Worm (Caenorhabditis elegans) whole organism, late embryonic: ENCODE data around the gene T15B7.14.

ENCODE experiments used
- C38D4.7 ChIP-seq: fragments of 200-800 bp; sonication (Bioruptor generic); optimal IDR thresholded peaks from 2 replicates; lab custom pipeline; 2018; ENCODE audit warnings: mild to moderate bottlenecking, missing genetic modification characterization, moderate library complexity, missing compliant biosample characterization
- F13H6.1 ChIP-seq: sonication (generic microtip); optimal IDR thresholded peaks from 2 replicates; lab custom pipeline; 2016; ENCODE audit warnings: missing genetic modification characterization, missing compliant biosample characterization
- K02D7.2 ChIP-seq: sonication (generic microtip); optimal IDR thresholded peaks from 2 replicates; lab custom pipeline; 2017; ENCODE audit warnings: mild to moderate bottlenecking, missing genetic modification characterization, missing compliant biosample characterization
- Y22D7AL.16 ChIP-seq: sonication (generic microtip); optimal IDR thresholded peaks from 2 replicates; lab custom pipeline; 2016; ENCODE audit warnings: missing genetic modification characterization, missing compliant biosample characterization
- ama-1 ChIP-seq: fragments of 150-350 bp; optimal IDR thresholded peaks from 2 replicates; lab custom pipeline; 2014
- ceh-9 ChIP-seq: sonication (generic microtip); optimal IDR thresholded peaks from 2 replicates; lab custom pipeline; 2016; ENCODE audit warnings: mild to moderate bottlenecking, missing genetic modification characterization, inconsistent platforms, missing compliant biosample characterization
- elt-2 ChIP-seq: sonication (generic microtip); optimal IDR thresholded peaks from 2 replicates; lab custom pipeline; 2016; ENCODE audit warnings: missing genetic modification reagents, missing genetic modification characterization, missing compliant biosample characterization
- hlh-15 ChIP-seq: sonication (generic microtip); optimal IDR thresholded peaks from 2 replicates; lab custom pipeline; 2016; ENCODE audit warnings: missing genetic modification characterization, missing compliant biosample characterization
- hlh-30 ChIP-seq: sonication (generic microtip); optimal IDR thresholded peaks from 2 replicates; lab custom pipeline; 2017; ENCODE audit warnings: antibody characterized with exemption, missing genetic modification characterization, missing compliant biosample characterization; ENCODE audit not compliant: insufficient read depth
- mec-3 ChIP-seq: sonication (generic microtip); optimal IDR thresholded peaks from 2 replicates; lab custom pipeline; 2016; ENCODE audit warnings: borderline replicate concordance, missing genetic modification characterization, missing compliant biosample characterization
- nfya-1 ChIP-seq: sonication (generic microtip); optimal IDR thresholded peaks from 2 replicates; lab custom pipeline; 2017; ENCODE audit warnings: missing genetic modification characterization, mild to moderate bottlenecking, missing compliant biosample characterization, antibody characterized with exemption, moderate library complexity
- pqm-1 ChIP-seq: sonication (generic microtip); optimal IDR thresholded peaks from 2 replicates; lab custom pipeline; 2016; ENCODE audit warnings: missing genetic modification characterization, missing compliant biosample characterization
- unc-86 ChIP-seq: sonication (generic microtip); optimal IDR thresholded peaks from 2 replicates; lab custom pipeline; 2016; ENCODE audit warnings: missing genetic modification characterization, missing compliant biosample characterization
- zip-5 ChIP-seq: sonication (generic microtip); optimal IDR thresholded peaks from 2 replicates; lab custom pipeline; 2016; ENCODE audit warnings: missing genetic modification characterization, missing compliant biosample characterization

ce11 chrV:6846507-6846906 lies 11.4 kb upstream of the T15B7.14 start, which contains the start of gene lgc-54:
- TF ChIP-seq mec-3 (no peak), elt-2 (no peak), ceh-9 (tag; lab: Kevin White, UChicago) (no peak), Y22D7AL.16 (tag; lab: Kevin White, UChicago) (no peak), F13H6.1 (tag; lab: Kevin White, UChicago) (no peak), pqm-1 (tag; lab: Kevin White, UChicago) (no peak), ama-1 (no peak), C38D4.7 (GFP tag; lab: Kevin White, UChicago) (no peak), hlh-15 (tag; lab: Kevin White, UChicago) (no peak), K02D7.2 (tag; lab: Kevin White, UChicago) (no peak), unc-86 (no peak), nfya-1 (no peak), hlh-30 (tag; lab: Kevin White, UChicago) (no peak), zip-5 (no peak)
